Worm (Caenorhabditis elegans) whole organism, early embryonic: Measurements from ENCODE around the gene C17G10.7.

Source experiments
- B0310.2 ChIP-seq: sonication (generic microtip); optimal IDR thresholded peaks from 2 replicates; lab custom pipeline; 2016; ENCODE audit warnings: mild to moderate bottlenecking, missing genetic modification characterization, missing compliant biosample characterization
- F13C5.2 ChIP-seq: sonication (generic microtip); optimal IDR thresholded peaks from 2 replicates; lab custom pipeline; 2017; ENCODE audit warnings: mild to moderate bottlenecking, missing genetic modification characterization, inconsistent platforms, missing compliant biosample characterization
- aly-1 ChIP-seq: sonication (generic microtip); optimal IDR thresholded peaks from 2 replicates; lab custom pipeline; 2016; ENCODE audit warnings: missing genetic modification characterization, missing compliant biosample characterization
- ama-1 ChIP-seq: fragments of 150-350 bp; optimal IDR thresholded peaks from 2 replicates; lab custom pipeline; 2014
- ceh-13 ChIP-seq: fragments of 200-800 bp; sonication (Bioruptor generic); optimal IDR thresholded peaks from 2 replicates; lab custom pipeline; 2018; ENCODE audit warnings: mild to moderate bottlenecking, missing genetic modification characterization, missing compliant biosample characterization
- ceh-36 ChIP-seq: sonication (generic microtip); optimal IDR thresholded peaks from 2 replicates; lab custom pipeline; 2016; ENCODE audit warnings: missing genetic modification characterization, inconsistent platforms, missing compliant biosample characterization
- ets-7 ChIP-seq: sonication (generic microtip); optimal IDR thresholded peaks from 2 replicates; lab custom pipeline; 2016; ENCODE audit warnings: missing genotype, missing genetic modification characterization, missing compliant biosample characterization
- flt-1 ChIP-seq: fragments of 200-800 bp; sonication (Bioruptor generic); IDR thresholded peaks from 2 replicates; pipeline ENCODE4 v1.3.6; 2022; ENCODE audit warnings: missing genetic modification characterization, missing compliant biosample characterization
- hmbx-1 ChIP-seq: sonication (generic microtip); optimal IDR thresholded peaks from 2 replicates; lab custom pipeline; 2016; ENCODE audit warnings: mild to moderate bottlenecking, missing genetic modification characterization, missing compliant biosample characterization
- hmg-4 ChIP-seq: fragments of 200-800 bp; sonication (Bioruptor generic); optimal IDR thresholded peaks from 2 replicates; lab custom pipeline; 2018; ENCODE audit warnings: mild to moderate bottlenecking, missing genetic modification characterization, missing compliant biosample characterization
- hnd-1 ChIP-seq: sonication (generic microtip); optimal IDR thresholded peaks from 2 replicates; lab custom pipeline; 2016; ENCODE audit warnings: missing genetic modification characterization, missing compliant biosample characterization
- pes-1 ChIP-seq: fragments of 200-800 bp; sonication (Bioruptor generic); IDR thresholded peaks from 2 replicates; pipeline ENCODE4 v1.3.6; 2022; ENCODE audit warnings: missing genetic modification reagents, missing genetic modification characterization, missing compliant biosample characterization
- scrt-1 ChIP-seq: fragments of 200-800 bp; sonication (Bioruptor generic); IDR thresholded peaks from 2 replicates; pipeline ENCODE4 v1.3.6; 2022; ENCODE audit warnings: missing genetic modification characterization, missing compliant biosample characterization
- sea-1 ChIP-seq: fragments of 200-800 bp; sonication (Bioruptor generic); conservative IDR thresholded peaks from 2 replicates; pipeline ENCODE4 v1.3.6; 2022; ENCODE audit warnings: missing genetic modification characterization, missing compliant biosample characterization
- tbx-11 ChIP-seq: fragments of 200-800 bp; sonication (Bioruptor generic); IDR thresholded peaks from 2 replicates; pipeline ENCODE4 v1.3.6; 2022; ENCODE audit warnings: missing genetic modification characterization, missing compliant biosample characterization
- tbx-37 ChIP-seq: fragments of 200-800 bp; sonication (Bioruptor generic); conservative IDR thresholded peaks from 2 replicates; pipeline ENCODE4 v1.3.6; 2022; ENCODE audit warnings: missing genetic modification reagents, missing genetic modification characterization, missing compliant biosample characterization
- tra-4 ChIP-seq: sonication (generic microtip); optimal IDR thresholded peaks from 2 replicates; lab custom pipeline; 2017; ENCODE audit warnings: missing genetic modification characterization, missing compliant biosample characterization

C17G10.7 gene

ce11 chrII:5619298-5619697, 11.6 kb upstream of the C17G10.7 start, which contains the start of gene dhs-6:
TSS of gene dhs-6 (minus strand) at chrII:5619319.
- TF ChIP-seq ceh-13 (GFP tag; lab: Kevin White, UChicago) (no peak), tbx-11 (no peak), hnd-1 (no peak), tbx-37 (GFP tag; lab: Robert Waterston, UW) (no peak), tra-4 (no peak), hmg-4 (GFP tag; lab: Kevin White, UChicago) (no peak), flt-1 (no peak), B0310.2 (tag; lab: Kevin White, UChicago) (no peak), F13C5.2 (tag; lab: Kevin White, UChicago) (no peak)

- TF ChIP-seq aly-1 (tag; lab: Kevin White, UChicago) (no peak), pes-1 (GFP tag; lab: Robert Waterston, UW) (no peak)
These were observed 2.1 kb downstream of the C17G10.7 start for ce11 chrII:5605538-5605945.

ce11 chrII:5604441-5604840, 3.2 kb downstream of the C17G10.7 start:
- TF ChIP-seq tbx-11 (no peak), aly-1 (tag; lab: Kevin White, UChicago) (no peak), ceh-36 (tag; lab: Kevin White, UChicago) (no peak), ceh-13 (GFP tag; lab: Kevin White, UChicago) (no peak), B0310.2 (tag; lab: Kevin White, UChicago) (no peak), ama-1 (lab: Kevin White, UChicago) (no peak), pes-1 (GFP tag; lab: Robert Waterston, UW) (no peak), scrt-1 (GFP tag; lab: Robert Waterston, UW) (no peak), hmg-4 (GFP tag; lab: Kevin White, UChicago) (no peak), hnd-1 (no peak), tra-4 (no peak), flt-1 (no peak), F13C5.2 (tag; lab: Kevin White, UChicago) (no peak), hmbx-1 (no peak), sea-1 (GFP tag; lab: Robert Waterston, UW) (no peak), tbx-37 (GFP tag; lab: Robert Waterston, UW) (no peak), ets-7 (tag; lab: Kevin White, UChicago) (no peak)

- TF ChIP-seq ets-7 (tag; lab: Kevin White, UChicago) (no peak), tbx-37 (GFP tag; lab: Robert Waterston, UW) (no peak), hmg-4 (GFP tag; lab: Kevin White, UChicago) (no peak), tbx-11 (no peak), ama-1 (lab: Kevin White, UChicago) (no peak), tra-4 (no peak), aly-1 (tag; lab: Kevin White, UChicago) (no peak)
These were observed 4.5 kb downstream of the C17G10.7 start, which contains the start of gene C17G10.6 for ce11 chrII:5603194-5603593. TSS of gene C17G10.6 (minus strand) at chrII:5603294.

ce11 chrII:5599326-5600044, 8.2 kb downstream of the C17G10.7 start, which contains the start of gene C17G10.10:
TSS of gene C17G10.10 (minus strand) at chrII:5599376.
- no peak for TF ChIP-seq hmbx-1
- TF ChIP-seq sea-1 (GFP tag; lab: Robert Waterston, UW), result 0 out of 2 replicates have a peak, but pooled peaks have one; percentile 38

ce11 chrII:5596247-5596646, 11.4 kb downstream of the C17G10.7 start, which contains the start of gene C17G10.1:
TSS of gene C17G10.1 (plus strand) at chrII:5596547.
- TF ChIP-seq tra-4 (no peak), ceh-36 (tag; lab: Kevin White, UChicago) (no peak), flt-1 (no peak), aly-1 (tag; lab: Kevin White, UChicago) (no peak), hmbx-1 (no peak), tbx-11 (no peak), hmg-4 (GFP tag; lab: Kevin White, UChicago) (no peak)

- no peak for TF ChIP-seq ama-1 (lab: Kevin White, UChicago)
- TF ChIP-seq hmg-4 (GFP tag; lab: Kevin White, UChicago), result no peak
- no peak for TF ChIP-seq tbx-11
- TF ChIP-seq tbx-37 (GFP tag; lab: Robert Waterston, UW), result no peak
- TF ChIP-seq scrt-1 (GFP tag; lab: Robert Waterston, UW), result no peak
- no peak for TF ChIP-seq ceh-36 (tag; lab: Kevin White, UChicago)
- no peak for TF ChIP-seq hmbx-1
- TF ChIP-seq hnd-1, result no peak
- TF ChIP-seq pes-1 (GFP tag; lab: Robert Waterston, UW), result peak; percentile 56
- no peak for TF ChIP-seq B0310.2 (tag; lab: Kevin White, UChicago)
- no peak for TF ChIP-seq sea-1 (GFP tag; lab: Robert Waterston, UW)
- no peak for TF ChIP-seq tra-4
- peak; percentile 19 for TF ChIP-seq ets-7 (tag; lab: Kevin White, UChicago)
These were observed 13.4 kb downstream of the C17G10.7 start, which contains the start of gene ttc-4 for ce11 chrII:5594210-5594764. TSS of gene ttc-4 (plus strand) at chrII:5594714.

ce11 chrII:5593377-5593932, 14.2 kb downstream of the C17G10.7 start, which contains the start of gene cdc-14:
TSS of gene cdc-14 (minus strand) at chrII:5593427.
- no peak for TF ChIP-seq tbx-11
- no peak for TF ChIP-seq ama-1 (lab: Kevin White, UChicago)
- no peak for TF ChIP-seq B0310.2 (tag; lab: Kevin White, UChicago)
- TF ChIP-seq hmg-4 (GFP tag; lab: Kevin White, UChicago), result peak; percentile 63
- TF ChIP-seq hnd-1, result no peak
- TF ChIP-seq F13C5.2 (tag; lab: Kevin White, UChicago), result peak; percentile 75
- no peak for TF ChIP-seq tbx-37 (GFP tag; lab: Robert Waterston, UW)
- no peak for TF ChIP-seq flt-1
- no peak for TF ChIP-seq aly-1 (tag; lab: Kevin White, UChicago)
